Worm (Caenorhabditis elegans): Measurements from ENCODE around the gene B0273.1.

- no peak for TF ChIP-seq ztf-23 (GFP tag; IDR thresholded peaks at IDR 0.05)
- TF ChIP-seq flt-1 (GFP tag; IDR thresholded peaks at IDR 0.05), result no peak
- no peak for TF ChIP-seq cog-1 (tag; optimal IDR thresholded peaks at IDR 0.05)
- no peak for TF ChIP-seq klf-2 (GFP tag; conservative IDR thresholded peaks at IDR 0.05)
Measured at ce11 chrIV:5537813-5538538, 44.2 kb downstream of the B0273.1 start, which contains the start of the genes fem-1 and drp-1.
